Worm (Caenorhabditis elegans): ENCODE results near the gene Y25C1A.13.

The Y25C1A.13 gene

DNA sequence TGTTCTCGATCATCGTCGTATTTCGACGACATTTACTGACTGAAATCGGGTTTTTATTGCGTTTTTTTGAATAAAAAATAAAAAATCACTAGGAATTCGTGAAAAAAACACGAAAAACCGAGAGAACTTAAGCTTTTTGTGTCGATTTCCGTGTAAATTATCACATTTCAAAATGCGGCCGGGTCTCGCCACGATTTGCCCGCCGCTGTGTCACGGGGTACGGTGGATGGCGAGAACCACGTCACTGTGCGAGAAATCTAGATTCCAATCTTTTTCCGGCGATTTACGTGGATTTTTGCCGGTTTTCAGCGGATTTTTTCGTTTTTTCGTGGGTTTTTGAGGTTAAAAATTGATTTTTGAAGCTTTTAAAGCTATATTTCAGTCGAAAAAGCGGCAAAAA lies 34.1 kb downstream of the Y25C1A.13 start, which contains the start of gene Y25C1A.8 (continued):
- peak; percentile 58 for TF ChIP-seq snpc-4 (tag; optimal IDR thresholded peaks at IDR 0.05)
- TF ChIP-seq ceh-82 (tag; optimal IDR thresholded peaks at IDR 0.05), result peak; percentile 59
- TF ChIP-seq blmp-1 (tag; optimal IDR thresholded peaks at IDR 0.05; ENCODE audit: insufficient read depth), result no peak

DNA sequence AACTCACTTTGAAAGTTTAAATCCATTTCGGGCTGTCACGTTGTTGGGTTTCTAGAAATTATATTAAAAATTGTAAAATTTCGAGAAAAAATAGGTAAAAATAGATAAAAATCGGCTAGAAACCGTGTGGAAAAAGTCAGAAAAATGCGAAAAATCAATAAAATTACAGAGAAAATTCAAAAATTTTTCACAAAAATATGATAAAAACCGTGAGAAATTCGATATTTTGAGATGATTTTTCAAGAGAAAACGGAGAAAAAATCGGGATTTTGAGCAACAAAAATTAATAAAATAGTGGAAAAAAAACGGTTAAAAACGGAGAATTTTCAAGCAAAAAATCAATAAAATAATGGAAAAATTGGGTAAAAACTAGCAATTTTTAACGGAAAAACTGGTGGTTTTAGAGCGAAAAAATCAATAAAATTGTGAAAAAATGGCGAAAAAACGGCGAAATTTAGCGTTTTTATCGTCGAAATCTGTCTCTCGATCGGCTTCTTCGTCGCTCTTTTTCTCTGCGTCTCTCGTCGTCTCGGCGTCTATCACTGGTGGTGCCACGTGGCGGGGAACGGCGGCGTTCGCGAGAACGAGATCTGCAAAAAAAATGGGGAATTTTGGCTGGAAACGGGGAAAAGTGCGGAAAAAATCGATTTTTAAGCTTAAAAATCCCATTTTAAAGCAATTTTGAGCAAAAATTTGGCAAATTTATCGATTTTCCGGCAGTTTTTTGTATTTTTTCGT lies 39.9 kb downstream of the Y25C1A.13 start, which contains the start of gene Y25C1A.7:
Y25C1A.7 (minus strand) TSS at position 51 of the 738 bp plus-strand sequence.
- TF ChIP-seq skn-1 (tag; optimal IDR thresholded peaks at IDR 0.05) (no peak), crh-2 (tag; optimal IDR thresholded peaks at IDR 0.05) (peak; percentile 60), nhr-23 (tag; optimal IDR thresholded peaks at IDR 0.05) (no peak), unc-55 (GFP tag; optimal IDR thresholded peaks at IDR 0.05) (no peak), F13H6.1 (tag; optimal IDR thresholded peaks at IDR 0.05) (no peak), elt-3 (tag; optimal IDR thresholded peaks at IDR 0.05) (no peak), peb-1 (tag; optimal IDR thresholded peaks at IDR 0.05) (no peak)

DNA sequence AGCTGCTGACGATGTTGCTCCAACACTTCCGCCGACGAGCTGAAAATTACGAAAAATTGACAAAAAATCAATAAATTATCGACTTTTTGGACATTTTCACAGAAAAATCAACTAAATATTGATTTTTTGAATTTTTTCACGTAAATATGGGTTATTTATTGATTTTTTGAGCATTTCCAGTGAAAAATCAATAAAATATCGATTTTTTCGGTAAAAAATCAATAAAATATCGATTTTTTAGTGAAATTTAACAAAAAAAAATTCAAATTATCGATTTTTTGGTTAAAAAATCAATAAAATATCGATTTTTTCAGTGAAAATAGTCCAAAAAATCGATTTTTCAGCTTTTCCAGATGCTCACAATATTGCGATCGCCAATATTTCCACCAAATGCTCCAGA lies 40.9 kb downstream of the Y25C1A.13 start:
- TF ChIP-seq nhr-25 (tag; optimal IDR thresholded peaks at IDR 0.05) (no peak), gmeb-1 (tag; optimal IDR thresholded peaks at IDR 0.05) (no peak), F13H6.1 (tag; optimal IDR thresholded peaks at IDR 0.05) (no peak), nhr-6 (tag; optimal IDR thresholded peaks at IDR 0.05) (no peak), nhr-10 (tag; optimal IDR thresholded peaks at IDR 0.05) (no peak), nhr-11 (tag; optimal IDR thresholded peaks at IDR 0.05) (no peak), lin-13 (GFP tag; optimal IDR thresholded peaks at IDR 0.05) (no peak), ceh-16 (tag; optimal IDR thresholded peaks at IDR 0.05) (no peak), lin-11 (tag; optimal IDR thresholded peaks at IDR 0.05) (no peak)

DNA sequence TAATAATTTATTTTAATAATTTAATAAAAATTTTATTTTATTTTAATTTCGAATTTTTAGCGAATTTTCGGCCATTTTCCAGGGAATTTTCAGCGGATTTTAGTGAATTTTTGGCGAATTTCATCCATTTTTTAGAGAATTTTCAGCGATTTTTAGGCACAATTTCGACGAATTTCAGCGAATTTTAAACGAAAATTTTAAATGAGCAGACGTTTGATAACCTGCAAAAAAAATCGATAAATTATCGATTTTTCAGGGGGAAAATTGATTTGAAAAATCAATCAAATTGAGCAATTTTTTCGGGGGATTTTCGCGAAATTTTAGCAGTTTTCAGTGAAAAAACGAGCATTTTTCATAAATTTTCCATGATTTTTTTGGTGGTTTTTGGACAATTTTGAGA lies 42.4 kb downstream of the Y25C1A.13 start:
- TF ChIP-seq C34F6.9 (tag; optimal IDR thresholded peaks at IDR 0.05) (no peak), aly-2 (tag; optimal IDR thresholded peaks at IDR 0.05) (no peak), sma-3 (GFP tag; optimal IDR thresholded peaks at IDR 0.05) (no peak), ama-1 (optimal IDR thresholded peaks at IDR 0.05) (no peak), zag-1 (tag; optimal IDR thresholded peaks at IDR 0.05) (no peak), mab-5 (tag; optimal IDR thresholded peaks at IDR 0.05) (no peak), nhr-21 (tag; optimal IDR thresholded peaks at IDR 0.05) (no peak)

DNA sequence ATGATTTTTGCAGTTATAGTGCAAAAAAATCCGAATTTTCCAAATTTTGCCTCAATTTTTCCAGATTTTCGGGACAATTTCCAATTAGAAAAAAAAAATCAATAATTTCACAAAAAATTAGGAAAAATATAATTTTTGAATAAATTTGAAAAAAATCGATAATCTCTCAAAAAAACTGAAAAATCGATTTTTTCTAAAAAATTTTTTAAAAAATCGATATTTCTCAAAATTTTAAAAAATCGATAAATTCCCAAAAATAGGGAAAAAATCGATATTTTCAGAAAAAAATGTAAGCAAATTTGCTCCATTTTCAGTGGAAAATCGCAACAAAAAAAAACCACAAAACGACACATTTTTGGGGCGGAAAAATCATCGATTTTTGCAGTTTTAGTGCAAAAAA lies 43.2 kb downstream of the Y25C1A.13 start:
- TF ChIP-seq nhr-23 (tag; optimal IDR thresholded peaks at IDR 0.05), result no peak
- no peak for TF ChIP-seq snpc-4 (tag; optimal IDR thresholded peaks at IDR 0.05)
- no peak for TF ChIP-seq nhr-77 (tag; optimal IDR thresholded peaks at IDR 0.05)
- TF ChIP-seq ceh-82 (tag; optimal IDR thresholded peaks at IDR 0.05), result no peak
- TF ChIP-seq unc-62 (GFP tag; optimal IDR thresholded peaks at IDR 0.05), result no peak
- no peak for TF ChIP-seq lin-39 (tag; optimal IDR thresholded peaks at IDR 0.05)
- no peak for TF ChIP-seq C34F6.9 (tag; optimal IDR thresholded peaks at IDR 0.05)
- TF ChIP-seq alr-1 (tag; optimal IDR thresholded peaks at IDR 0.05), result no peak
- TF ChIP-seq nhr-129 (tag; optimal IDR thresholded peaks at IDR 0.05), result no peak
- TF ChIP-seq unc-55 (GFP tag; optimal IDR thresholded peaks at IDR 0.05), result no peak
- TF ChIP-seq fos-1 (tag; optimal IDR thresholded peaks at IDR 0.05), result no peak

DNA sequence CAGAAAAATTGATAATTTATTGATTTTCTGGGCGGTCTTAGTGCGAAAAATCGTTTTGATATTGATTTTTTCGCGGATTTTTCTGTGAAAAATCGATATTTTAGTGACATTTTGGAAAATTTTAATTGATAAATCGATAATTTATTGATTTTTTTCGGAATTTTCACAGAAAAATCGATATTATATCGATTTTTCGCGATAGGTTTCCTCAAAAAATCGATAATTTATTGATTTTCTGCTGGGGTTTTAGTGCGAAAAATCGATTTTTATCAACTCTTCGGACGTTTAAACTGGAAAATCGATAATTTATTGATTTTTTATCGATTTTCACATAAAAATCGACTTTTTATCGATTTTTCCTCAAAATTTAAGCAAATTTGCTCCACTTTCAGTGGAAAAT lies 43.6 kb downstream of the Y25C1A.13 start:
- TF ChIP-seq mab-5 (tag; optimal IDR thresholded peaks at IDR 0.05), result no peak
- no peak for TF ChIP-seq alr-1 (tag; optimal IDR thresholded peaks at IDR 0.05)
- TF ChIP-seq ztf-4 (tag; optimal IDR thresholded peaks at IDR 0.05), result no peak

DNA sequence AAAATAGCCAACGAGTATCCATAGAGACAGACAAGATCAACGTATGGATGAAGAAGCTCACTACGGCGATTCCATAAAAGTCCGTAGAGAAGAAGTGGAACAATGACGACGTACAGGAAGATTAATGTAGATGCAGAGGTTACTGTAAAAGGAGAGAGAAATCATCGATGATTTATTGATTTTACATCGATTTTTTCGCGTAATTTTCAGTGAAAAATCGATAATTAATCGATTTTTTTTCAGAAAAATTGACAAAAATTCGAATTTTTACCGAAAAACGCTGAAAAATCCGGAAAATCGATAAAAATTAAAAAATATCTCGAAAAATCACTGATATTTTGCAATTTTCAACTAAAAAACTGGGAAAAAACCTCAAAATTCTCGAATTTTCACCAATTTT lies 44.6 kb downstream of the Y25C1A.13 start:
- TF ChIP-seq unc-55 (GFP tag; optimal IDR thresholded peaks at IDR 0.05), result no peak
- TF ChIP-seq mab-5 (tag; optimal IDR thresholded peaks at IDR 0.05), result no peak
- no peak for TF ChIP-seq snpc-4 (tag; optimal IDR thresholded peaks at IDR 0.05)
- TF ChIP-seq unc-39 (tag; optimal IDR thresholded peaks at IDR 0.05), result no peak
- no peak for TF ChIP-seq lsy-2 (tag; optimal IDR thresholded peaks at IDR 0.05)
- no peak for TF ChIP-seq nhr-10 (tag; optimal IDR thresholded peaks at IDR 0.05)
- no peak for TF ChIP-seq peb-1 (tag; optimal IDR thresholded peaks at IDR 0.05)
- TF ChIP-seq nhr-21 (tag; optimal IDR thresholded peaks at IDR 0.05), result no peak
- no peak for TF ChIP-seq gmeb-1 (tag; optimal IDR thresholded peaks at IDR 0.05)
- TF ChIP-seq nhr-77 (tag; optimal IDR thresholded peaks at IDR 0.05), result no peak
- TF ChIP-seq lin-13 (GFP tag; optimal IDR thresholded peaks at IDR 0.05), result no peak

Data from whole organism, L2 larva.